Worm (Caenorhabditis elegans): ENCODE results near the gene R13H4.6.

DNA sequence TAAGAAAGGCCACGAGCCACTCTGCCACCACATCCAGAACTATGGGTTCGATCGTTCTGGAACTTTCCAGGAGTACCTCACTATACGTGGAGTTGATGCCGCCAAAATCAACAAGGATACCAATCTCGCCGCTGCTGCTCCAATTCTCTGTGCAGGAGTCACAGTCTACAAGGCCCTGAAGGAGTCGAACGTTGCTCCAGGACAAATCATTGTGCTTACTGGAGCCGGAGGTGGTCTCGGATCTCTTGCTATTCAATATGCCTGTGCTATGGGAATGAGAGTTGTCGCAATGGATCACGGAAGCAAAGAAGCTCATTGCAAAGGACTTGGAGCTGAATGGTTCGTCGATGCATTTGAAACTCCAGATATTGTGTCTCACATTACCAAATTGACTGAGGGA lies 25.7 kb downstream of the R13H4.6 start:
- TF ChIP-seq ztf-11 (tag; optimal IDR thresholded peaks at IDR 0.05) (no peak), blmp-1 (tag; optimal IDR thresholded peaks at IDR 0.05) (no peak), tbx-8 (GFP tag; optimal IDR thresholded peaks at IDR 0.05) (no peak), nhr-28 (tag; optimal IDR thresholded peaks at IDR 0.05) (no peak), unc-62 (GFP tag; optimal IDR thresholded peaks at IDR 0.05) (no peak)
